Worm (Caenorhabditis elegans) whole organism, early embryonic: ENCODE measurements around the gene C34F11.8.

Experiments used
- aly-1 ChIP-seq: sonication (generic microtip); optimal IDR thresholded peaks from 2 replicates; lab custom pipeline; 2016; ENCODE audit warnings: missing genetic modification characterization, missing compliant biosample characterization
- ceh-13 ChIP-seq: fragments of 200-800 bp; sonication (Bioruptor generic); optimal IDR thresholded peaks from 2 replicates; lab custom pipeline; 2018; ENCODE audit warnings: mild to moderate bottlenecking, missing genetic modification characterization, missing compliant biosample characterization
- ets-7 ChIP-seq: sonication (generic microtip); optimal IDR thresholded peaks from 2 replicates; lab custom pipeline; 2016; ENCODE audit warnings: missing genotype, missing genetic modification characterization, missing compliant biosample characterization
- tbx-37 ChIP-seq: fragments of 200-800 bp; sonication (Bioruptor generic); conservative IDR thresholded peaks from 2 replicates; pipeline ENCODE4 v1.3.6; 2022; ENCODE audit warnings: missing genetic modification reagents, missing genetic modification characterization, missing compliant biosample characterization

ce11 chrII:5161102-5161501, 49.7 kb downstream of the C34F11.8 start, which contains the start of gene C27D6.11:
- TF ChIP-seq ets-7 (tag; lab: Kevin White, UChicago) = no peak
- no peak for TF ChIP-seq tbx-37
- TF ChIP-seq ceh-13 (GFP tag; lab: Kevin White, UChicago) = no peak
- no peak for TF ChIP-seq aly-1 (tag; lab: Kevin White, UChicago)
